Worm (Caenorhabditis elegans): Measurements from ENCODE around the gene pal-1.

DNA sequence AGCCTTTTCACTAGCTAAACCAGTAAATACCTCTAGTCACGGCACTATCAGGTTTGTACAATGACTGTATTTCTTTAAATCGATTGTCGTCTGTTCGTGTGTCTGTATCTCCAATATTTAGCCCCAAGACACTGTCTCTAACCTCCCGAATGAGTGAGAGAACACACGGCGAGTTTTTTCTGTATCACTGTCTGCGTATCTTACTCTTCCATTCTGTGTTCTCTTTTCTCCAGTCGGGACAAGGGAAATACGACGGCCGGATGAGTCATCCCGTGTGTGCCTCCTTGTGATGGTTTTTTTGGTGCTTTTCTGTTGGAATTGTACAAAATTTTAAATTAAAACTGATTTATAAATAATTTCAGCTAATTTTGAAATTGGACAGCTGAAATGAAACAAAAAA lies 13.3 kb downstream of the pal-1 start:
- TF ChIP-seq cog-1 (tag; optimal IDR thresholded peaks at IDR 0.05) (no peak), flt-1 (GFP tag; IDR thresholded peaks at IDR 0.05) (no peak), T22C8.4 (GFP tag; IDR thresholded peaks at IDR 0.05) (0 out of 2 replicates have a peak, but pooled peaks have one; percentile 27), ztf-29 (GFP tag; IDR thresholded peaks at IDR 0.05) (no peak), ztf-23 (GFP tag; IDR thresholded peaks at IDR 0.05) (no peak)

All from whole organism, midembryonic.